Worm (Caenorhabditis elegans) whole organism, L1 larva: ENCODE measurements around the gene cpz-2.

Experiments
- C04F5.9 ChIP-seq: sonication (generic microtip); optimal IDR thresholded peaks from 2 replicates; lab custom pipeline; 2016; ENCODE audit warnings: missing genetic modification characterization, missing compliant biosample characterization
- C16A3.4 ChIP-seq: fragments of 150-350 bp; optimal IDR thresholded peaks from 2 replicates; lab custom pipeline; 2014; ENCODE audit warnings: missing biosample characterization, missing genetic modification characterization
- Y116A8C.19 ChIP-seq: sonication (generic microtip); optimal IDR thresholded peaks from 2 replicates; lab custom pipeline; 2016; ENCODE audit warnings: missing compliant biosample characterization, missing genetic modification characterization, borderline replicate concordance
- aha-1 ChIP-seq: fragments of 150-350 bp; optimal IDR thresholded peaks from 2 replicates; lab custom pipeline; 2014; ENCODE audit warnings: missing biosample characterization, missing genetic modification characterization
- ama-1 ChIP-seq: fragments of 150-350 bp; optimal IDR thresholded peaks from 2 replicates; lab custom pipeline; 2014
- blmp-1 ChIP-seq: fragments of 150-350 bp; optimal IDR thresholded peaks from 2 replicates; lab custom pipeline; 2014; ENCODE audit warnings: missing biosample characterization, missing genetic modification characterization
- ceh-82 ChIP-seq, 3 experiments: fragments of 150-350 bp in 1 of 3; sonication (generic microtip) in 2 of 3; optimal IDR thresholded peaks; 2 replicates each; lab custom pipeline; 2014 to 2017; ENCODE audit warnings: missing biosample characterization in 3 of 3, missing genetic modification characterization in 3 of 3
- ceh-88 ChIP-seq: fragments of 200-800 bp; sonication (Bioruptor generic); IDR thresholded peaks from 2 replicates; pipeline ENCODE4 v1.3.6; 2022; ENCODE audit warnings: missing genetic modification characterization, missing compliant biosample characterization
- ceh-90 ChIP-seq: sonication (generic microtip); optimal IDR thresholded peaks from 2 replicates; lab custom pipeline; 2016; ENCODE audit warnings: missing genetic modification characterization, missing compliant biosample characterization
- ces-1 ChIP-seq: fragments of 150-350 bp; optimal IDR thresholded peaks from 2 replicates; lab custom pipeline; 2014; ENCODE audit warnings: missing biosample characterization, missing genetic modification reagents, missing genetic modification characterization
- dpl-1 ChIP-seq, 3 experiments: fragments of 150-350 bp in 2 of 3; sonication (generic microtip) in 1 of 3; optimal IDR thresholded peaks; 2 replicates each; lab custom pipeline; 2014 to 2017; ENCODE audit warnings: missing biosample characterization in 3 of 3, missing genetic modification characterization in 3 of 3, missing genetic modification reagents in 3 of 3
- dsc-1 ChIP-seq: sonication (generic microtip); optimal IDR thresholded peaks from 2 replicates; lab custom pipeline; 2016; ENCODE audit warnings: mild to moderate bottlenecking, missing genetic modification characterization, missing compliant biosample characterization
- egl-27 ChIP-seq, 2 experiments: fragments of 150-350 bp in 1 of 2; sonication (generic microtip); optimal IDR thresholded peaks; 3 replicates each; lab custom pipeline; 2017 to 2018; ENCODE audit warnings: missing biosample characterization in 2 of 2, missing genetic modification characterization in 2 of 2, missing genetic modification reagents in 2 of 2
- elt-2 ChIP-seq: sonication (generic microtip); optimal IDR thresholded peaks from 2 replicates; lab custom pipeline; 2016; ENCODE audit warnings: missing genetic modification characterization, mild to moderate bottlenecking, inconsistent platforms, missing compliant biosample characterization, missing genetic modification reagents
- ets-5 ChIP-seq: fragments of 200-800 bp; sonication (Bioruptor generic); IDR thresholded peaks from 2 replicates; pipeline ENCODE4 v1.3.6; 2022; ENCODE audit warnings: missing genetic modification characterization, missing compliant biosample characterization
- fkh-10 ChIP-seq: sonication (generic microtip); optimal IDR thresholded peaks from 2 replicates; lab custom pipeline; 2017; ENCODE audit warnings: missing biosample characterization, missing genetic modification reagents, missing genetic modification characterization
- fkh-4 ChIP-seq: sonication (generic microtip); optimal IDR thresholded peaks from 2 replicates; lab custom pipeline; 2016; ENCODE audit warnings: missing compliant biosample characterization, missing genetic modification characterization, borderline replicate concordance
- fkh-8 ChIP-seq: sonication (generic microtip); optimal IDR thresholded peaks from 2 replicates; lab custom pipeline; 2016; ENCODE audit warnings: mild to moderate bottlenecking, missing genetic modification characterization, missing compliant biosample characterization
- grh-1 ChIP-seq: fragments of 200-800 bp; sonication (Bioruptor generic); IDR thresholded peaks from 2 replicates; pipeline ENCODE4 v1.3.6; 2022; ENCODE audit warnings: missing genetic modification reagents, missing genetic modification characterization, missing compliant biosample characterization
- hlh-4 ChIP-seq: sonication (generic microtip); optimal IDR thresholded peaks from 2 replicates; lab custom pipeline; 2016; ENCODE audit warnings: mild to moderate bottlenecking, missing genetic modification characterization, missing compliant biosample characterization
- jun-1 ChIP-seq: fragments of 150-350 bp; optimal IDR thresholded peaks from 2 replicates; lab custom pipeline; 2014; ENCODE audit warnings: missing biosample characterization, missing genetic modification reagents, missing genetic modification characterization
- lin-13 ChIP-seq: fragments of 150-350 bp; optimal IDR thresholded peaks from 2 replicates; lab custom pipeline; 2014; ENCODE audit warnings: missing biosample characterization, missing genetic modification reagents, missing genetic modification characterization
- lin-14 ChIP-seq: fragments of 200-800 bp; sonication (Bioruptor generic); optimal IDR thresholded peaks from 2 replicates; lab custom pipeline; 2018; ENCODE audit warnings: mild to moderate bottlenecking, missing genetic modification characterization, moderate library complexity, missing compliant biosample characterization
- lsy-2 ChIP-seq, 2 experiments: fragments of 150-350 bp; optimal IDR thresholded peaks; 2 replicates each; lab custom pipeline; 2014; ENCODE audit warnings: missing biosample characterization in 2 of 2, missing genetic modification characterization in 2 of 2
- mef-2 ChIP-seq: fragments of 150-350 bp; optimal IDR thresholded peaks from 2 replicates; lab custom pipeline; 2014; ENCODE audit warnings: missing biosample characterization, missing genetic modification characterization
- nhr-11 ChIP-seq: fragments of 150-350 bp; optimal IDR thresholded peaks from 2 replicates; lab custom pipeline; 2014; ENCODE audit warnings: missing biosample characterization, missing genetic modification characterization
- nhr-19 ChIP-seq: fragments of 200-800 bp; sonication (Bioruptor generic); conservative IDR thresholded peaks from 2 replicates; pipeline ENCODE4 v1.3.6; 2022; ENCODE audit warnings: missing genetic modification characterization, missing compliant biosample characterization
- nhr-20 ChIP-seq: sonication (generic microtip); optimal IDR thresholded peaks from 2 replicates; lab custom pipeline; 2016; ENCODE audit warnings: mild to moderate bottlenecking, missing genetic modification characterization, missing compliant biosample characterization
- nhr-47 ChIP-seq: sonication (generic microtip); optimal IDR thresholded peaks from 2 replicates; lab custom pipeline; 2016; ENCODE audit warnings: mild to moderate bottlenecking, missing genetic modification characterization, moderate library complexity, missing compliant biosample characterization
- nhr-71 ChIP-seq: sonication (generic microtip); optimal IDR thresholded peaks from 2 replicates; lab custom pipeline; 2016; ENCODE audit warnings: mild to moderate bottlenecking, missing genetic modification characterization, moderate library complexity, missing compliant biosample characterization
- nhr-84 ChIP-seq: sonication (generic microtip); optimal IDR thresholded peaks from 2 replicates; lab custom pipeline; 2017; ENCODE audit warnings: missing biosample characterization, missing genetic modification characterization
- nhr-85 ChIP-seq: sonication (generic microtip); peaks from one replicate; lab custom pipeline; 2016; ENCODE audit warnings: missing genetic modification characterization, inconsistent platforms, missing compliant biosample characterization
- pag-3 ChIP-seq: sonication (generic microtip); optimal IDR thresholded peaks from 2 replicates; lab custom pipeline; 2017; ENCODE audit warnings: missing genetic modification characterization, mild to moderate bottlenecking, missing compliant biosample characterization, antibody characterized with exemption, borderline replicate concordance; ENCODE audit not compliant: insufficient read depth
- pax-3 ChIP-seq: fragments of 200-800 bp; sonication (Bioruptor generic); optimal IDR thresholded peaks from 2 replicates; lab custom pipeline; 2018; ENCODE audit warnings: mild to moderate bottlenecking, missing genetic modification characterization, moderate library complexity, missing compliant biosample characterization
- rnt-1 ChIP-seq: sonication (generic microtip); optimal IDR thresholded peaks from 2 replicates; lab custom pipeline; 2016; ENCODE audit warnings: mild to moderate bottlenecking, missing genetic modification characterization, moderate library complexity, missing compliant biosample characterization
- sox-4 ChIP-seq: sonication (generic microtip); optimal IDR thresholded peaks from 2 replicates; lab custom pipeline; 2016; ENCODE audit warnings: missing genetic modification characterization, missing compliant biosample characterization
- sptf-1 ChIP-seq: fragments of 150-350 bp; optimal IDR thresholded peaks from 2 replicates; lab custom pipeline; 2014; ENCODE audit warnings: missing biosample characterization, missing genetic modification characterization
- tbx-2 ChIP-seq: sonication (generic microtip); optimal IDR thresholded peaks from 2 replicates; lab custom pipeline; 2016; ENCODE audit warnings: missing genetic modification characterization, missing compliant biosample characterization
- unc-130 ChIP-seq: fragments of 150-350 bp; optimal IDR thresholded peaks from 2 replicates; lab custom pipeline; 2017; ENCODE audit warnings: missing biosample characterization, missing genetic modification characterization, inconsistent platforms
- unc-62 ChIP-seq: fragments of 150-350 bp; optimal IDR thresholded peaks from 2 replicates; lab custom pipeline; 2014; ENCODE audit warnings: missing biosample characterization, missing genetic modification reagents, missing genetic modification characterization
- unc-86 ChIP-seq: sonication (generic microtip); optimal IDR thresholded peaks from 2 replicates; lab custom pipeline; 2016; ENCODE audit warnings: missing genetic modification characterization, missing compliant biosample characterization
- unc-98 ChIP-seq: fragments of 200-800 bp; sonication (Bioruptor generic); IDR thresholded peaks from 2 replicates; pipeline ENCODE4 v1.3.6; 2022; ENCODE audit warnings: missing genetic modification characterization, missing compliant biosample characterization
- vab-15 ChIP-seq: sonication (generic microtip); optimal IDR thresholded peaks from 2 replicates; lab custom pipeline; 2017; ENCODE audit warnings: missing genotype, mild to moderate bottlenecking, missing genetic modification characterization, missing compliant biosample characterization
- xbp-1 ChIP-seq: sonication (generic microtip); optimal IDR thresholded peaks from 2 replicates; lab custom pipeline; 2016; ENCODE audit warnings: missing genetic modification characterization, missing compliant biosample characterization
- ztf-11 ChIP-seq, 2 experiments: sonication (generic microtip); optimal IDR thresholded peaks; 2 replicates each; lab custom pipeline; 2016 to 2017; ENCODE audit warnings: missing genetic modification characterization in 2 of 2, missing biosample characterization in 1 of 2, missing compliant biosample characterization in 1 of 2

The cpz-2 gene

ce11 chrV:13406032-13406431, 25.0 kb downstream of the cpz-2 start, which contains the start of gene cutl-1:
Gene cutl-1, minus strand, starts transcription at chrV:13406114.
- TF ChIP-seq grh-1 (no peak), dpl-1 (GFP tag; optimal IDR thresholded peaks at IDR 0.05; lab: Kevin White, UChicago) (peak in 1 of 3 experiments; percentile 13), nhr-11 (no peak), ceh-82 (tag; optimal IDR thresholded peaks at IDR 0.05; lab: Kevin White, UChicago) (no peak), ces-1 (GFP tag; lab: Kevin White, UChicago) (no peak), sptf-1 (tag; lab: Kevin White, UChicago) (no peak), nhr-47 (tag; lab: Kevin White, UChicago) (no peak), lsy-2 (tag; optimal IDR thresholded peaks at IDR 0.05; lab: Kevin White, UChicago) (peak in 1 of 2 experiments; percentile 55), ama-1 (lab: Kevin White, UChicago) (no peak), C16A3.4 (no peak)

- TF ChIP-seq ceh-90 (no peak), ztf-11 (tag; optimal IDR thresholded peaks at IDR 0.05; lab: Kevin White, UChicago) (no peak), nhr-20 (tag; lab: Kevin White, UChicago) (no peak), fkh-8 (tag; lab: Kevin White, UChicago) (no peak), nhr-85 (tag; lab: Kevin White, UChicago) (peak; percentile 67), unc-98 (GFP tag; lab: Robert Waterston, UW) (no peak), nhr-19 (GFP tag; lab: Robert Waterston, UW) (no peak), xbp-1 (tag; lab: Kevin White, UChicago) (no peak), fkh-4 (tag; lab: Kevin White, UChicago) (no peak), Y116A8C.19 (tag; lab: Kevin White, UChicago) (no peak), dsc-1 (tag; lab: Kevin White, UChicago) (no peak), blmp-1 (tag; lab: Kevin White, UChicago) (peak; percentile 96), dpl-1 (GFP tag; optimal IDR thresholded peaks at IDR 0.05; lab: Kevin White, UChicago) (peak in 1 of 3 experiments; percentile 2), pag-3 (tag; lab: Kevin White, UChicago) (no peak), hlh-4 (no peak), tbx-2 (tag; lab: Kevin White, UChicago) (no peak), egl-27 (tag; optimal IDR thresholded peaks at IDR 0.05; lab: Kevin White, UChicago) (no peak), aha-1 (tag; lab: Kevin White, UChicago) (no peak)
- TF ChIP-seq, all 84 proteins: peak for 3
Measured at ce11 chrV:13406511-13406910, 25.5 kb downstream of the cpz-2 start, which contains the start of gene F53F1.2. Gene F53F1.2, plus strand, starts transcription at chrV:13406816.

DNA sequence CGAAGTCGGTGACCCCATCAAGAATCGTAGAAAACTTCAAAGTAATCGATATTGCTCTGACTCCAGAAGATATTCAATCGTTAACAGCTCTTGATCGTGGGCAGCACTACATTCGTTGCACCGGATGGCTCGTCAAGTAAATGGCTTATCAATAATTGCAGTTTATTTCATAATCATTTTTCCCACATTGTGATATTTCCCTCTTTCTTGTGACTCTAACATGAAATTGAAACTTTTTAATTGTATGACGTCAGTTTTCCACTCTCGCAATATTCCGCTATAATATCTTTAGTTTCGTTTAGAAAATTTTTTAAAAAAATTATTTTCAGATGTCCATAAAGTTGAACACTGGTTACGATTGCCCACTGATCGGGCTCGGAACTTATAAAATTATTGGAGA, 26.9 kb downstream of the cpz-2 start, which contains the start of gene F53F1.3:
F53F1.3 (plus strand) TSS at position 330 of the 400 bp plus-strand sequence.
- TF ChIP-seq lsy-2 (tag; optimal IDR thresholded peaks at IDR 0.05; lab: Kevin White, UChicago) (no peak), elt-2 (tag; lab: Kevin White, UChicago) (peak; percentile 14)

DNA sequence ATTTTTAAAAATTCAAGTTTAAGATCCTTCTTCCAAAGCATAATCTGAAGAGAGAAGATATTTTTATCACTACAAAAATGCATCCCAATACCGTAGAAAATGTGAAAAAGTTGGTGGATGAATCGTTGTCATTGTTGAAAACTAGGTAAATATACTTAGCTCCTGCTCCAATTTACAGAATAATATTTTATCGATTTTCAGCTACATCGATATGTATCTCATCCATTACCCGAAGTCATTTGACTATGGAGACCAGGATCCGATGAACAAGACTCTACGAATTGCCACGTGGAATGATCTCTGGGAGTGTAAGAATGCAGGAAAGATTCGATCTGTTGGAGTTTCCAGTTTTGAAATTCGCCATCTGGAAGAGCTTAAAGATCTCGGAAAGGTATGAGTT, 27.5 kb downstream of the cpz-2 start:
- TF ChIP-seq ztf-11 (tag; optimal IDR thresholded peaks at IDR 0.05; lab: Kevin White, UChicago) (no peak), egl-27 (tag; optimal IDR thresholded peaks at IDR 0.05; lab: Kevin White, UChicago) (no peak), lin-14 (GFP tag; lab: Kevin White, UChicago) (no peak)

ce11 chrV:13409089-13409488, 28.1 kb downstream of the cpz-2 start:
- TF ChIP-seq ceh-88 (GFP tag; lab: Robert Waterston, UW), result no peak
- peak; percentile 73 for TF ChIP-seq nhr-71 (tag; lab: Kevin White, UChicago)
- no peak for TF ChIP-seq mef-2 (tag; lab: Kevin White, UChicago)
- TF ChIP-seq pax-3 (tag; lab: Kevin White, UChicago), result peak; percentile 80
- TF ChIP-seq C04F5.9 (tag; lab: Kevin White, UChicago), result no peak
- no peak for TF ChIP-seq unc-86 (tag; lab: Kevin White, UChicago)
- TF ChIP-seq sox-4 (tag; lab: Kevin White, UChicago), result peak; percentile 23
- TF ChIP-seq grh-1, result peak; percentile 53; the same call in 1 of the 2 replicates
- peak; percentile 26 for TF ChIP-seq dsc-1 (tag; lab: Kevin White, UChicago)
- peak; percentile 43 for TF ChIP-seq blmp-1 (tag; lab: Kevin White, UChicago)
- no peak for TF ChIP-seq vab-15 (tag; lab: Kevin White, UChicago)
- no peak for TF ChIP-seq lin-13
- peak; percentile 89 for TF ChIP-seq nhr-85 (tag; lab: Kevin White, UChicago)
- TF ChIP-seq jun-1, result no peak
- TF ChIP-seq rnt-1 (tag; lab: Kevin White, UChicago), result peak; percentile 82
- no peak for TF ChIP-seq unc-130 (tag; lab: Kevin White, UChicago)
- no peak for TF ChIP-seq unc-62 (GFP tag; lab: Kevin White, UChicago)
- no peak for TF ChIP-seq nhr-84 (tag; lab: Kevin White, UChicago)
- peak; percentile 54 for TF ChIP-seq nhr-19 (GFP tag; lab: Robert Waterston, UW)
- no peak for TF ChIP-seq fkh-10 (GFP tag; lab: Kevin White, UChicago)
- TF ChIP-seq ets-5 (GFP tag; lab: Robert Waterston, UW), result no peak
